Fruit fly (Drosophila melanogaster) whole organism, embryonic: ENCODE results near the gene sr.
A peak's percentile ranks its signal among the peaks of the same experiment; 100 is the strongest.

Experiments
- ATbp ChIP-seq: fragments of 200-800 bp; sonication (Bioruptor generic); optimal IDR thresholded peaks from 2 replicates; lab custom pipeline; 2017; ENCODE audit warnings: missing biosample characterization, mild to moderate bottlenecking, missing genetic modification characterization, missing genetic modification reagents
- Asciz ChIP-seq: fragments of 200-800 bp; sonication (Bioruptor generic); optimal IDR thresholded peaks from 2 replicates; lab custom pipeline; 2017; ENCODE audit warnings: missing biosample characterization, mild to moderate bottlenecking, missing genetic modification characterization, missing genetic modification reagents
- CG1024 ChIP-seq: fragments of 200-800 bp; sonication (Bioruptor generic); IDR thresholded peaks from 2 replicates; pipeline ENCODE4 v1.3.6; 2022; ENCODE audit warnings: missing biosample characterization, missing genetic modification characterization
- CG10274 ChIP-seq: fragments of 200-800 bp; sonication (Bioruptor generic); optimal IDR thresholded peaks from 3 replicates; lab custom pipeline; 2017; ENCODE audit warnings: missing biosample characterization, mild to moderate bottlenecking, missing genetic modification characterization
- CG11696 ChIP-seq: fragments of 200-800 bp; sonication (Bioruptor generic); IDR thresholded peaks from 2 replicates; pipeline ENCODE4 v1.3.6; 2022; ENCODE audit warnings: missing biosample characterization, missing genetic modification characterization
- CG12391 ChIP-seq: fragments of 200-800 bp; sonication (Bioruptor generic); optimal IDR thresholded peaks from 3 replicates; lab custom pipeline; 2018; ENCODE audit warnings: missing biosample characterization, mild to moderate bottlenecking, missing genetic modification characterization, moderate library complexity
- CG12769 ChIP-seq: fragments of 200-800 bp; sonication (Bioruptor generic); optimal IDR thresholded peaks from 2 replicates; lab custom pipeline; 2019; ENCODE audit warnings: missing biosample characterization, mild to moderate bottlenecking, missing genetic modification characterization, moderate library complexity
- CG14050 ChIP-seq: fragments of 200-800 bp; sonication (Bioruptor generic); IDR thresholded peaks from 3 replicates; pipeline ENCODE4 v1.3.6; 2022; ENCODE audit warnings: missing biosample characterization, missing genetic modification characterization
- CG15269 ChIP-seq: fragments of 200-800 bp; sonication (Bioruptor generic); optimal IDR thresholded peaks from 2 replicates; lab custom pipeline; 2018; ENCODE audit warnings: missing biosample characterization, mild to moderate bottlenecking, missing genetic modification characterization, moderate library complexity
- CG1602 ChIP-seq: fragments of 200-800 bp; sonication (Bioruptor generic); optimal IDR thresholded peaks from 3 replicates; lab custom pipeline; 2016; ENCODE audit warnings: missing biosample characterization, missing genetic modification characterization
- CG1603 ChIP-seq: fragments of 200-800 bp; sonication (Bioruptor generic); optimal IDR thresholded peaks from 2 replicates; lab custom pipeline; 2019; ENCODE audit warnings: missing biosample characterization, mild to moderate bottlenecking, missing genetic modification characterization, moderate library complexity
- CG17802 ChIP-seq: fragments of 200-800 bp; sonication (Bioruptor generic); optimal IDR thresholded peaks from 2 replicates; lab custom pipeline; 2018; ENCODE audit warnings: missing biosample characterization, mild to moderate bottlenecking, missing genetic modification characterization, moderate library complexity
- CG18476 ChIP-seq: fragments of 200-800 bp; sonication (Bioruptor generic); optimal IDR thresholded peaks from 2 replicates; lab custom pipeline; 2016; ENCODE audit warnings: missing biosample characterization, mild to moderate bottlenecking, missing genetic modification characterization
- CG18599 ChIP-seq: fragments of 200-800 bp; sonication (Bioruptor generic); optimal IDR thresholded peaks from 3 replicates; lab custom pipeline; 2017; ENCODE audit warnings: missing biosample characterization, missing genetic modification characterization, mild to moderate bottlenecking, moderate library complexity, missing genetic modification reagents
- CG34422 ChIP-seq: fragments of 200-800 bp; sonication (Bioruptor generic); IDR thresholded peaks from 3 replicates; pipeline ENCODE4 v1.3.6; 2022; ENCODE audit warnings: missing biosample characterization, missing genetic modification characterization
- CG3838 ChIP-seq: fragments of 200-800 bp; sonication (Bioruptor generic); optimal IDR thresholded peaks from 3 replicates; lab custom pipeline; 2016; ENCODE audit warnings: missing biosample characterization, missing genetic modification characterization
- CG7745 ChIP-seq: fragments of 200-800 bp; sonication (Bioruptor generic); optimal IDR thresholded peaks from 2 replicates; lab custom pipeline; 2018; ENCODE audit warnings: missing biosample characterization, mild to moderate bottlenecking, missing genetic modification characterization, moderate library complexity
- CG7786 ChIP-seq: fragments of 200-800 bp; sonication (Bioruptor generic); optimal IDR thresholded peaks from 2 replicates; lab custom pipeline; 2016; ENCODE audit warnings: missing biosample characterization, missing genetic modification characterization
- CG7963 ChIP-seq: fragments of 200-800 bp; sonication (Bioruptor generic); IDR thresholded peaks from 3 replicates; pipeline ENCODE4 v1.3.6; 2022; ENCODE audit warnings: missing biosample characterization, missing genetic modification characterization; ENCODE audit not compliant: partially characterized antibody
- CG9437 ChIP-seq: fragments of 200-800 bp; sonication (Bioruptor generic); optimal IDR thresholded peaks from 2 replicates; lab custom pipeline; 2018; ENCODE audit warnings: missing biosample characterization, mild to moderate bottlenecking, missing genetic modification characterization
- CHES-1-like ChIP-seq: fragments of 200-800 bp; sonication (Bioruptor generic); optimal IDR thresholded peaks from 2 replicates; lab custom pipeline; 2016; ENCODE audit warnings: missing biosample characterization, missing genetic modification characterization
- Dek ChIP-seq: fragments of 200-800 bp; sonication (Bioruptor generic); optimal IDR thresholded peaks from 3 replicates; lab custom pipeline; 2019; ENCODE audit warnings: missing biosample characterization, mild to moderate bottlenecking, missing genetic modification characterization, moderate library complexity
- Drgx ChIP-seq: fragments of 200-800 bp; sonication (Bioruptor generic); IDR thresholded peaks from 2 replicates; pipeline ENCODE4 v1.3.6; 2022; ENCODE audit warnings: missing biosample characterization, missing genetic modification characterization
- Eip74EF ChIP-seq, 2 experiments: fragments of 200-800 bp in 1 of 2; fragments of >200 bp in 1 of 2; sonication (Bioruptor generic) in 1 of 2; optimal IDR thresholded peaks; 2 replicates each; lab custom pipeline; 2017 to 2019; ENCODE audit warnings: missing biosample characterization in 2 of 2, missing genetic modification characterization in 2 of 2, mild to moderate bottlenecking in 1 of 2, moderate library complexity in 1 of 2
- Elba2 ChIP-seq: fragments of 200-800 bp; sonication (Bioruptor generic); optimal IDR thresholded peaks from 3 replicates; lab custom pipeline; 2016; ENCODE audit warnings: missing biosample characterization, missing genetic modification characterization
- Ets65A ChIP-seq: fragments of 200-800 bp; sonication (Bioruptor generic); peaks from one replicate; lab custom pipeline; 2016; ENCODE audit warnings: missing biosample characterization, missing genetic modification characterization
- Fer3 ChIP-seq: fragments of 200-800 bp; sonication (Bioruptor generic); optimal IDR thresholded peaks from 2 replicates; lab custom pipeline; 2018; ENCODE audit warnings: missing biosample characterization, mild to moderate bottlenecking, missing genetic modification characterization, moderate library complexity
- Kr ChIP-seq: fragments of 200-800 bp; sonication (Bioruptor generic); optimal IDR thresholded peaks from 2 replicates; lab custom pipeline; 2017; ENCODE audit warnings: missing biosample characterization, mild to moderate bottlenecking, missing genetic modification characterization
- NC2β ChIP-seq: fragments of 200-800 bp; sonication (Bioruptor generic); optimal IDR thresholded peaks from 2 replicates; lab custom pipeline; 2016; ENCODE audit warnings: missing biosample characterization, missing genetic modification characterization
- Pdp1 ChIP-seq, 2 experiments: fragments of 200-800 bp; sonication (Bioruptor generic); optimal IDR thresholded peaks; 3 replicates each; lab custom pipeline; 2016; ENCODE audit warnings: missing biosample characterization in 2 of 2, missing genetic modification characterization in 2 of 2, mild to moderate bottlenecking in 1 of 2, moderate library complexity in 1 of 2
- Usf ChIP-seq: fragments of 200-800 bp; sonication (Bioruptor generic); optimal IDR thresholded peaks from 2 replicates; lab custom pipeline; 2017; ENCODE audit warnings: missing genotype, missing biosample characterization, missing genetic modification characterization
- Vsx1 ChIP-seq: fragments of 200-800 bp; sonication (Bioruptor generic); optimal IDR thresholded peaks from 2 replicates; lab custom pipeline; 2017; ENCODE audit warnings: missing biosample characterization, mild to moderate bottlenecking, missing genetic modification characterization, missing genetic modification reagents
- Xbp1 ChIP-seq: fragments of 200-800 bp; sonication (Bioruptor generic); optimal IDR thresholded peaks from 3 replicates; lab custom pipeline; 2016; ENCODE audit warnings: missing biosample characterization, mild to moderate bottlenecking, missing genetic modification characterization
- ash1 ChIP-seq: fragments of 200-800 bp; sonication (Bioruptor generic); optimal IDR thresholded peaks from 2 replicates; lab custom pipeline; 2018; ENCODE audit warnings: missing biosample characterization, mild to moderate bottlenecking, missing genetic modification characterization
- grau ChIP-seq: fragments of 200-800 bp; optimal IDR thresholded peaks from 3 replicates; lab custom pipeline; 2019; ENCODE audit warnings: missing biosample characterization, mild to moderate bottlenecking, missing genetic modification characterization, moderate library complexity
- gro ChIP-seq: fragments of 200-800 bp; sonication (Bioruptor generic); optimal IDR thresholded peaks from 2 replicates; lab custom pipeline; 2016; ENCODE audit warnings: missing biosample characterization, missing genetic modification characterization
- hb ChIP-seq: fragments of 200-800 bp; sonication (Bioruptor generic); IDR thresholded peaks from 3 replicates; pipeline ENCODE4 v1.3.6; 2022; ENCODE audit warnings: missing biosample characterization, missing genetic modification characterization; ENCODE audit not compliant: partially characterized antibody
- hkb ChIP-seq, 2 experiments: fragments of 200-800 bp in 1 of 2; fragments of >200 bp in 1 of 2; sonication (Bioruptor generic) in 1 of 2; IDR thresholded peaks in 1 of 2; optimal IDR thresholded peaks in 1 of 2; 2 replicates each; pipeline versions ENCODE4 v1.3.6 to Lab custom; 2017 to 2022; ENCODE audit warnings: missing biosample characterization in 1 of 2, missing genetic modification characterization in 1 of 2
- insv ChIP-seq, 2 experiments: fragments of 200-800 bp; sonication (Bioruptor generic); optimal IDR thresholded peaks; 3 replicates each; lab custom pipeline; 2016 to 2018; ENCODE audit warnings: missing biosample characterization in 2 of 2, missing genetic modification characterization in 2 of 2
- kni ChIP-seq: fragments of 200-800 bp; sonication (Bioruptor generic); optimal IDR thresholded peaks from 3 replicates; lab custom pipeline; 2017; ENCODE audit warnings: mild to moderate bottlenecking, missing biosample characterization, missing genetic modification reagents, missing genetic modification characterization
- mirr ChIP-seq: fragments of 200-800 bp; sonication (Bioruptor generic); optimal IDR thresholded peaks from 3 replicates; lab custom pipeline; 2018; ENCODE audit warnings: missing biosample characterization, mild to moderate bottlenecking, missing genetic modification characterization
- nerfin-2 ChIP-seq: fragments of 200-800 bp; sonication (Bioruptor generic); IDR thresholded peaks from 2 replicates; pipeline ENCODE4 v1.3.6; 2022; ENCODE audit warnings: missing biosample characterization, missing genetic modification characterization; ENCODE audit not compliant: partially characterized antibody
- psq ChIP-seq: fragments of 200-800 bp; sonication (Bioruptor generic); optimal IDR thresholded peaks from 2 replicates; lab custom pipeline; 2017; ENCODE audit warnings: missing biosample characterization, missing genetic modification characterization
- row ChIP-seq: fragments of 200-800 bp; sonication (Bioruptor generic); IDR thresholded peaks from 3 replicates; pipeline ENCODE4 v1.3.6; 2022; ENCODE audit warnings: missing biosample characterization, missing genetic modification characterization
- sens ChIP-seq: fragments of 200-800 bp; sonication (Bioruptor generic); peaks from one replicate; lab custom pipeline; 2016; ENCODE audit warnings: missing biosample characterization, missing genetic modification characterization
- sisA ChIP-seq: fragments of 200-800 bp; sonication (Bioruptor generic); IDR thresholded peaks from 2 replicates; pipeline ENCODE4 v1.3.6; 2022; ENCODE audit warnings: missing biosample characterization, missing genetic modification characterization
- trh ChIP-seq: fragments of 200-800 bp; sonication (Bioruptor generic); optimal IDR thresholded peaks from 2 replicates; lab custom pipeline; 2016; ENCODE audit warnings: missing biosample characterization, missing genetic modification characterization
- tx ChIP-seq: fragments of 200-800 bp; sonication (Bioruptor generic); optimal IDR thresholded peaks from 2 replicates; lab custom pipeline; 2016; ENCODE audit warnings: missing biosample characterization, missing genetic modification characterization
- unpg ChIP-seq: fragments of 200-800 bp; sonication (Bioruptor generic); optimal IDR thresholded peaks from 3 replicates; lab custom pipeline; 2018; ENCODE audit warnings: missing biosample characterization, mild to moderate bottlenecking, missing genetic modification characterization, moderate library complexity
- zen ChIP-seq: fragments of 200-800 bp; sonication (Bioruptor generic); optimal IDR thresholded peaks from 3 replicates; lab custom pipeline; 2018; ENCODE audit warnings: missing biosample characterization, mild to moderate bottlenecking, missing genetic modification characterization, moderate library complexity

Gene sr

dm6 chr3R:18168929-18169350 lies 78.3 kb downstream of the sr start (continued):
- TF ChIP-seq CG14050 (GFP tag; lab: Robert Waterston, UW) = no peak
- TF ChIP-seq CG17802 (tag; lab: Kevin White, UChicago) = peak; percentile 67
- TF ChIP-seq sens = peak; percentile 79
- TF ChIP-seq Eip74EF (GFP tag; optimal IDR thresholded peaks at IDR 0.05; lab: Kevin White, UChicago) = no peak
- no peak for TF ChIP-seq CG12769 (tag; lab: Kevin White, UChicago)
- 0 out of 3 replicates have a peak, but pooled peaks have one; percentile 36 for TF ChIP-seq CG34422 (GFP tag; lab: Robert Waterston, UW)
- TF ChIP-seq CG18599 = peak; percentile 29
- TF ChIP-seq nerfin-2 = no peak
- no peak for TF ChIP-seq tx (GFP tag; lab: Kevin White, UChicago)
- TF ChIP-seq CG10274 (GFP tag; lab: Kevin White, UChicago) = no peak
- 0 out of 2 replicates have a peak, but pooled peaks have one; percentile 30 for TF ChIP-seq Drgx (GFP tag; lab: Robert Waterston, UW)
- TF ChIP-seq Fer3 (tag; lab: Kevin White, UChicago) = peak; percentile 21
- TF ChIP-seq CG7963 (GFP tag; lab: Robert Waterston, UW) = no peak
- TF ChIP-seq NC2β (GFP tag; lab: Kevin White, UChicago) = no peak
- TF ChIP-seq Pdp1 (GFP tag; optimal IDR thresholded peaks at IDR 0.05; lab: Kevin White, UChicago) = peak; percentile 10 to 87
- no peak for TF ChIP-seq Kr (GFP tag; lab: Kevin White, UChicago)
- TF ChIP-seq Vsx1 (GFP tag; lab: Kevin White, UChicago) = no peak
- no peak for TF ChIP-seq Dek (tag; lab: Kevin White, UChicago)
- peak; percentile 85 to 97 for TF ChIP-seq insv (GFP tag; optimal IDR thresholded peaks at IDR 0.05; lab: Kevin White, UChicago)
- no peak for TF ChIP-seq CG3838
- TF ChIP-seq CG7745 = no peak
- TF ChIP-seq kni (GFP tag; lab: Kevin White, UChicago) = peak; percentile 61
- TF ChIP-seq ash1 (GFP tag; lab: Kevin White, UChicago) = no peak
- TF ChIP-seq CG18476 (GFP tag; lab: Kevin White, UChicago) = no peak
- TF ChIP-seq row (GFP tag; lab: Robert Waterston, UW) = peak; percentile 28; the same call in 1 of the 3 replicates
- TF ChIP-seq Usf = no peak
- TF ChIP-seq unpg (GFP tag; lab: Kevin White, UChicago) = peak; percentile 9
- no peak for TF ChIP-seq CG15269
- no peak for TF ChIP-seq hkb (optimal IDR thresholded peaks at IDR 0.05; lab: Kevin White, UChicago)
- TF ChIP-seq hkb (GFP tag; IDR thresholded peaks at IDR 0.05; lab: Robert Waterston, UW) = no peak
- no peak for TF ChIP-seq CG7786 (GFP tag; lab: Kevin White, UChicago)
- peak; percentile 90 for TF ChIP-seq CG11696 (GFP tag; lab: Robert Waterston, UW)
- peak; percentile 37 for TF ChIP-seq CG9437
- TF ChIP-seq CG1603 = peak; percentile 38
- TF ChIP-seq CG12391 (tag; lab: Kevin White, UChicago) = peak; percentile 4
- no peak for TF ChIP-seq Asciz (GFP tag; lab: Kevin White, UChicago)
- TF ChIP-seq zen (tag; lab: Kevin White, UChicago) = peak; percentile 48
- peak; percentile 71 for TF ChIP-seq grau (tag; lab: Kevin White, UChicago)

dm6 chr3R:18169982-18170531 lies 79.5 kb downstream of the sr start:
- TF ChIP-seq Dek (tag; lab: Kevin White, UChicago) = peak; percentile 0
- TF ChIP-seq CHES-1-like (GFP tag; lab: Kevin White, UChicago) = no peak
- no peak for TF ChIP-seq sisA
- no peak for TF ChIP-seq hb (GFP tag; lab: Robert Waterston, UW)
- no peak for TF ChIP-seq Ets65A (GFP tag; lab: Kevin White, UChicago)
- TF ChIP-seq gro (GFP tag; lab: Kevin White, UChicago) = peak; percentile 26
- TF ChIP-seq trh = no peak
- no peak for TF ChIP-seq Xbp1 (GFP tag; lab: Kevin White, UChicago)
- no peak for TF ChIP-seq CG1602 (GFP tag; lab: Kevin White, UChicago)
- TF ChIP-seq Elba2 (GFP tag; lab: Kevin White, UChicago) = peak; percentile 85
- peak; percentile 88 for TF ChIP-seq mirr (GFP tag; lab: Kevin White, UChicago)
- TF ChIP-seq ATbp = no peak
- TF ChIP-seq psq (GFP tag; lab: Kevin White, UChicago) = no peak
- no peak for TF ChIP-seq CG1024 (GFP tag; lab: Robert Waterston, UW)
